Worm (Caenorhabditis elegans): ENCODE results near the gene C47D12.5.

DNA sequence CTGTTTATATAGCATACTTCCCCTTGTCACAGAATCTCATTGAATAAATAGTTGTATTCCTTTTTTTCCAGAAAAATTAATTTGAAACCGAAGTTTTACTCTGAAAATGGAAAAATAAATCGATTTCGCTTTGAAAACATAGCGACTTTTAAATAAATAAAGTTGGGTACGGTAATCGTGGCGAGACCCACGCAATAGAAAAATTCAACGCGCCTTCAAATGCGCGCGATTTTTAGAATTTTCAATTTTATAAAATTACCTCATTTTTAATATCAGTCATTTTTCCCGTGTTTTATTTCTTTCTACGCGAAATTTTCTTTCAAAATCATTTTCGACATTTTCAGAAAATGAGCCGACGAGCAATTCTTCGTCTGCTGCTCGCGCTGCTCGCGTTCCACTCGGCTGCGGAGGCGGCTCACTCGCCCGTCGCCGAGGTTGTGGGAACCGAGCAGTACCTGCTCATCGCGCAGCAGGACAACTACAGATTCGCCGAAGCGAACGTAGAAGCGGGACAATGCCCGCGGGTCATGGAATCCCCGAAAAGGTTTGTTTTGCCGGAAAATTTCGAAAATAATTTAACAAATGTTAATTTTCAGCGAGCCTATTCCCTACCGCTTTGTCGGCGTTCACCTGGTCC lies 41.5 kb upstream of the C47D12.5 start, which contains the start of gene F13D12.5:
- TF ChIP-seq pqm-1 (tag; optimal IDR thresholded peaks at IDR 0.05) (no peak), skn-1 (tag; optimal IDR thresholded peaks at IDR 0.05) (no peak), nhr-23 (tag; optimal IDR thresholded peaks at IDR 0.05) (no peak), elt-2 (tag; optimal IDR thresholded peaks at IDR 0.05) (no peak), mdl-1 (tag; optimal IDR thresholded peaks at IDR 0.05) (no peak), nhr-11 (tag; optimal IDR thresholded peaks at IDR 0.05) (no peak), ztf-4 (tag; optimal IDR thresholded peaks at IDR 0.05) (no peak), lin-39 (tag; optimal IDR thresholded peaks at IDR 0.05) (no peak)
